Fruit fly (Drosophila melanogaster): ENCODE measurements around the gene Pex3.
A peak's percentile ranks its signal among the peaks of the same experiment; 100 is the strongest.

The Pex3 gene

dm6 chr3L:15099541-15099940, 44.6 kb upstream of the Pex3 start:
- TF ChIP-seq CG33017 (tag; optimal IDR thresholded peaks at IDR 0.05) (no peak), cnc (optimal IDR thresholded peaks at IDR 0.05) (no peak), CG5204 (GFP tag; optimal IDR thresholded peaks at IDR 0.05) (no peak), ovo (GFP tag; optimal IDR thresholded peaks at IDR 0.05) (no peak), CG14711 (tag; optimal IDR thresholded peaks at IDR 0.05) (no peak), tj (GFP tag; optimal IDR thresholded peaks at IDR 0.05) (no peak), Hr96 (GFP tag; optimal IDR thresholded peaks at IDR 0.05) (no peak), Crg-1 (GFP tag; optimal IDR thresholded peaks at IDR 0.05) (no peak)

- TF ChIP-seq CG12768 (GFP tag; optimal IDR thresholded peaks at IDR 0.05) (no peak), tj (GFP tag; optimal IDR thresholded peaks at IDR 0.05) (peak; percentile 93)
These were observed 43.2 kb upstream of the Pex3 start for dm6 chr3L:15100983-15101382.

dm6 chr3L:15101639-15102413, 42.3 kb upstream of the Pex3 start:
- TF ChIP-seq CG12768 (GFP tag; optimal IDR thresholded peaks at IDR 0.05) (no peak), tj (GFP tag; optimal IDR thresholded peaks at IDR 0.05) (peak; percentile 86)

- TF ChIP-seq pad (GFP tag; optimal IDR thresholded peaks at IDR 0.05): peak; percentile 56
- no peak for TF ChIP-seq Hr96 (GFP tag; optimal IDR thresholded peaks at IDR 0.05)
These were observed 41.4 kb upstream of the Pex3 start for dm6 chr3L:15102669-15103309.

- TF ChIP-seq cnc (optimal IDR thresholded peaks at IDR 0.05): no peak
- peak; percentile 46 for TF ChIP-seq pad (GFP tag; optimal IDR thresholded peaks at IDR 0.05)
- no peak for TF ChIP-seq Crg-1 (GFP tag; optimal IDR thresholded peaks at IDR 0.05)
- no peak for TF ChIP-seq CG5204 (GFP tag; optimal IDR thresholded peaks at IDR 0.05)
- TF ChIP-seq CG1620 (GFP tag; optimal IDR thresholded peaks at IDR 0.05): no peak
- no peak for TF ChIP-seq Hr96 (GFP tag; optimal IDR thresholded peaks at IDR 0.05)
- TF ChIP-seq tj (GFP tag; optimal IDR thresholded peaks at IDR 0.05): peak; percentile 6
- TF ChIP-seq toe (GFP tag; optimal IDR thresholded peaks at IDR 0.05): no peak
These were observed 39.9 kb upstream of the Pex3 start for dm6 chr3L:15103988-15104848.

- TF ChIP-seq pad (GFP tag; optimal IDR thresholded peaks at IDR 0.05): no peak
- no peak for TF ChIP-seq ovo (GFP tag; optimal IDR thresholded peaks at IDR 0.05)
- no peak for TF ChIP-seq cnc (optimal IDR thresholded peaks at IDR 0.05)
- TF ChIP-seq CG7045 (GFP tag; optimal IDR thresholded peaks at IDR 0.05): no peak
- TF ChIP-seq CG7101 (tag; optimal IDR thresholded peaks at IDR 0.05): peak; percentile 23
- peak; percentile 22 for TF ChIP-seq CG12768 (GFP tag; optimal IDR thresholded peaks at IDR 0.05)
- TF ChIP-seq CG11617 (GFP tag; optimal IDR thresholded peaks at IDR 0.05): no peak
- no peak for TF ChIP-seq tj (GFP tag; optimal IDR thresholded peaks at IDR 0.05)
- TF ChIP-seq Mnt (GFP tag; optimal IDR thresholded peaks at IDR 0.05): no peak
- peak; percentile 39 for TF ChIP-seq CG33017 (tag; optimal IDR thresholded peaks at IDR 0.05)
- TF ChIP-seq Crg-1 (GFP tag; optimal IDR thresholded peaks at IDR 0.05): no peak
- TF ChIP-seq Hr96 (GFP tag; optimal IDR thresholded peaks at IDR 0.05): peak; percentile 38
- no peak for TF ChIP-seq bab1 (GFP tag; optimal IDR thresholded peaks at IDR 0.05)
- peak; percentile 51 for TF ChIP-seq CG5204 (GFP tag; optimal IDR thresholded peaks at IDR 0.05)
- TF ChIP-seq kay (GFP tag; ENCODE audit: borderline replicate concordance): no peak
These were observed 39.2 kb upstream of the Pex3 start for dm6 chr3L:15104849-15105555.

dm6 chr3L:15105566-15106207, 38.5 kb upstream of the Pex3 start, which contains the start of gene CG45071:
CG45071 (plus strand) TSS chr3L:15105882.
- TF ChIP-seq tj (GFP tag; optimal IDR thresholded peaks at IDR 0.05) (peak; percentile 94), pad (GFP tag; optimal IDR thresholded peaks at IDR 0.05) (peak; percentile 26), CG7101 (tag; optimal IDR thresholded peaks at IDR 0.05) (no peak), CG5204 (GFP tag; optimal IDR thresholded peaks at IDR 0.05) (no peak), ovo (GFP tag; optimal IDR thresholded peaks at IDR 0.05) (peak; percentile 52), CG12768 (GFP tag; optimal IDR thresholded peaks at IDR 0.05) (no peak), toe (GFP tag; optimal IDR thresholded peaks at IDR 0.05) (no peak), CG14711 (tag; optimal IDR thresholded peaks at IDR 0.05) (no peak), cic (GFP tag; optimal IDR thresholded peaks at IDR 0.05) (no peak), Clk (GFP tag; optimal IDR thresholded peaks at IDR 0.05) (no peak), Hr96 (GFP tag; optimal IDR thresholded peaks at IDR 0.05) (no peak), CG1620 (GFP tag; optimal IDR thresholded peaks at IDR 0.05) (no peak)
